ENCODE assay signal across 1 worm cellular context in genomic region chrX:5854452-5855234, ce11.
TF ChIP-seq lines count a peak whose summit lies in the region.

No protein-coding gene starts in this region.

TF ChIP-seq in whole organism, L1 larva, 84 proteins besides CTCF, POLR2A, EP300 and RAD21 (continued from another document):
- TF ChIP-seq lin-14 (GFP tag; optimal IDR thresholded peaks at IDR 0.05; lab: Kevin White, UChicago) (no peak), dpl-1 (GFP tag; optimal IDR thresholded peaks at IDR 0.05; lab: Kevin White, UChicago) (no peak), mep-1 (tag; optimal IDR thresholded peaks at IDR 0.05; lab: Kevin White, UChicago) (no peak), Y116A8C.19 (tag; optimal IDR thresholded peaks at IDR 0.05; lab: Kevin White, UChicago; ENCODE audit: borderline replicate concordance) (no peak), C16A3.4 (tag; optimal IDR thresholded peaks at IDR 0.05; lab: Kevin White, UChicago) (no peak)
